Worm (Caenorhabditis elegans): ENCODE measurements around the gene F58B4.3.

DNA sequence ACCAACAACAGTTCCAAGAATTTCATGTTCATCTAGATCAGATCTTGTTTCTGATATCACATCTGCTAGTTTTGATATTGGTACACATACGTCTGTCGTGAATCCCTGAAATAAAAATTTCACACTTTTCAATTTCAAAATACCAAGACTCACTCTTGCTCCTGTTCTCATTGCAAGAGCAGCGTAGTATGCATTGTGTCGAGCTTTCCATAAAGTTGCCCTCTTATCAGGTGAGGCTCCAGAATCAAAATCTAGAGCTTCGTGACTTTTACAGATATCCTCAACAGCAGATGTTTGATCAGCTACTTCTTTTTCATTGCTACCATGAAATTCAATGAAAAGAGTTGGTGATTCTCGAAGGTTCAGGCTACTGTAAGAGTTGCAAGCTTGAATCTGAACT, 40.6 kb upstream of the F58B4.3 start, which contains the start of gene F32D8.11:
- no peak for TF ChIP-seq unc-62 (GFP tag; optimal IDR thresholded peaks at IDR 0.05)
- TF ChIP-seq ztf-22 (GFP tag; optimal IDR thresholded peaks at IDR 0.05): no peak
- no peak for TF ChIP-seq repo-1 (tag; optimal IDR thresholded peaks at IDR 0.05)
- TF ChIP-seq Y53F4B.3 (GFP tag; IDR thresholded peaks at IDR 0.05): no peak
- TF ChIP-seq xnd-1 (tag; optimal IDR thresholded peaks at IDR 0.05): no peak
- no peak for TF ChIP-seq F22D6.2 (tag; optimal IDR thresholded peaks at IDR 0.05)
- no peak for TF ChIP-seq ceh-100 (GFP tag; IDR thresholded peaks at IDR 0.05)

All from whole organism, young adult.